Worm (Caenorhabditis elegans) whole organism, early embryonic: Measurements from ENCODE around the gene K01D12.20.

Experiments used
- ama-1 ChIP-seq: fragments of 150-350 bp; optimal IDR thresholded peaks from 2 replicates; lab custom pipeline; 2014
- ceh-13 ChIP-seq: fragments of 200-800 bp; sonication (Bioruptor generic); optimal IDR thresholded peaks from 2 replicates; lab custom pipeline; 2018; ENCODE audit warnings: mild to moderate bottlenecking, missing genetic modification characterization, missing compliant biosample characterization
- tbx-37 ChIP-seq: fragments of 200-800 bp; sonication (Bioruptor generic); conservative IDR thresholded peaks from 2 replicates; pipeline ENCODE4 v1.3.6; 2022; ENCODE audit warnings: missing genetic modification reagents, missing genetic modification characterization, missing compliant biosample characterization

- TF ChIP-seq ama-1 (lab: Kevin White, UChicago) (no peak), tbx-37 (GFP tag; lab: Robert Waterston, UW) (no peak), ceh-13 (GFP tag; lab: Kevin White, UChicago) (no peak)
Observed at ce11 chrV:12410416-12411001, 9.9 kb upstream of the K01D12.20 start, which contains the start of gene hrg-2.
